Worm (Caenorhabditis elegans) whole organism, early embryonic: ENCODE results near the gene C08F11.13.
"Not testable (repeated sequence)": the region's sequence is repeated elsewhere in the genome, so short reads cannot be mapped to it uniquely, and the experiment has no call there.

Source experiments
- B0310.2 ChIP-seq: sonication (generic microtip); optimal IDR thresholded peaks from 2 replicates; lab custom pipeline; 2016; ENCODE audit warnings: mild to moderate bottlenecking, missing genetic modification characterization, missing compliant biosample characterization
- F13C5.2 ChIP-seq: sonication (generic microtip); optimal IDR thresholded peaks from 2 replicates; lab custom pipeline; 2017; ENCODE audit warnings: mild to moderate bottlenecking, missing genetic modification characterization, inconsistent platforms, missing compliant biosample characterization
- aly-1 ChIP-seq: sonication (generic microtip); optimal IDR thresholded peaks from 2 replicates; lab custom pipeline; 2016; ENCODE audit warnings: missing genetic modification characterization, missing compliant biosample characterization
- ama-1 ChIP-seq: fragments of 150-350 bp; optimal IDR thresholded peaks from 2 replicates; lab custom pipeline; 2014
- ceh-13 ChIP-seq: fragments of 200-800 bp; sonication (Bioruptor generic); optimal IDR thresholded peaks from 2 replicates; lab custom pipeline; 2018; ENCODE audit warnings: mild to moderate bottlenecking, missing genetic modification characterization, missing compliant biosample characterization
- ceh-36 ChIP-seq: sonication (generic microtip); optimal IDR thresholded peaks from 2 replicates; lab custom pipeline; 2016; ENCODE audit warnings: missing genetic modification characterization, inconsistent platforms, missing compliant biosample characterization
- ets-7 ChIP-seq: sonication (generic microtip); optimal IDR thresholded peaks from 2 replicates; lab custom pipeline; 2016; ENCODE audit warnings: missing genotype, missing genetic modification characterization, missing compliant biosample characterization
- flt-1 ChIP-seq: fragments of 200-800 bp; sonication (Bioruptor generic); IDR thresholded peaks from 2 replicates; pipeline ENCODE4 v1.3.6; 2022; ENCODE audit warnings: missing genetic modification characterization, missing compliant biosample characterization
- hmbx-1 ChIP-seq: sonication (generic microtip); optimal IDR thresholded peaks from 2 replicates; lab custom pipeline; 2016; ENCODE audit warnings: mild to moderate bottlenecking, missing genetic modification characterization, missing compliant biosample characterization
- hmg-4 ChIP-seq: fragments of 200-800 bp; sonication (Bioruptor generic); optimal IDR thresholded peaks from 2 replicates; lab custom pipeline; 2018; ENCODE audit warnings: mild to moderate bottlenecking, missing genetic modification characterization, missing compliant biosample characterization
- hnd-1 ChIP-seq: sonication (generic microtip); optimal IDR thresholded peaks from 2 replicates; lab custom pipeline; 2016; ENCODE audit warnings: missing genetic modification characterization, missing compliant biosample characterization
- pes-1 ChIP-seq: fragments of 200-800 bp; sonication (Bioruptor generic); IDR thresholded peaks from 2 replicates; pipeline ENCODE4 v1.3.6; 2022; ENCODE audit warnings: missing genetic modification reagents, missing genetic modification characterization, missing compliant biosample characterization
- scrt-1 ChIP-seq: fragments of 200-800 bp; sonication (Bioruptor generic); IDR thresholded peaks from 2 replicates; pipeline ENCODE4 v1.3.6; 2022; ENCODE audit warnings: missing genetic modification characterization, missing compliant biosample characterization
- sea-1 ChIP-seq: fragments of 200-800 bp; sonication (Bioruptor generic); conservative IDR thresholded peaks from 2 replicates; pipeline ENCODE4 v1.3.6; 2022; ENCODE audit warnings: missing genetic modification characterization, missing compliant biosample characterization
- tbx-11 ChIP-seq: fragments of 200-800 bp; sonication (Bioruptor generic); IDR thresholded peaks from 2 replicates; pipeline ENCODE4 v1.3.6; 2022; ENCODE audit warnings: missing genetic modification characterization, missing compliant biosample characterization
- tbx-37 ChIP-seq: fragments of 200-800 bp; sonication (Bioruptor generic); conservative IDR thresholded peaks from 2 replicates; pipeline ENCODE4 v1.3.6; 2022; ENCODE audit warnings: missing genetic modification reagents, missing genetic modification characterization, missing compliant biosample characterization
- tra-4 ChIP-seq: sonication (generic microtip); optimal IDR thresholded peaks from 2 replicates; lab custom pipeline; 2017; ENCODE audit warnings: missing genetic modification characterization, missing compliant biosample characterization

C08F11.13 gene

ce11 chrIV:13609755-13610154, at the start of gene C08F11.13:
TSS of gene C08F11.13 (minus strand) at chrIV:13609892.
- TF ChIP-seq ets-7 (tag; lab: Kevin White, UChicago): no peak
- TF ChIP-seq aly-1 (tag; lab: Kevin White, UChicago): no peak
- no peak for TF ChIP-seq F13C5.2
- no peak for TF ChIP-seq hmg-4

ce11 chrIV:13659449-13659848, 49.8 kb upstream of the C08F11.13 start, which contains the start of gene Y45F10C.1:
TSS of gene Y45F10C.1 (minus strand) at chrIV:13659549.
- TF ChIP-seq tra-4 (tag; lab: Kevin White, UChicago); F13C5.2; pes-1: not testable (repeated sequence)

ce11 chrIV:13652023-13652422, 42.3 kb upstream of the C08F11.13 start, which contains the start of gene Y45F10C.6:
TSS of gene Y45F10C.6 (plus strand) at chrIV:13652323.
- not testable (repeated sequence) for TF ChIP-seq scrt-1; tra-4 (tag; lab: Kevin White, UChicago); ceh-36 (tag; lab: Kevin White, UChicago)

- not testable (repeated sequence) for TF ChIP-seq ceh-36 (tag; lab: Kevin White, UChicago); hnd-1; tbx-37 (GFP tag; lab: Robert Waterston, UW)
Measured at ce11 chrIV:13651411-13651810, 41.7 kb upstream of the C08F11.13 start, which contains the start of gene C08F11.12. TSS of gene C08F11.12 (minus strand) at chrIV:13651511.

ce11 chrIV:13650238-13650637, 40.5 kb upstream of the C08F11.13 start, which contains the start of gene C08F11.17:
TSS of gene C08F11.17 (minus strand) at chrIV:13650338.
- no peak for TF ChIP-seq hmg-4
- TF ChIP-seq pes-1: no peak
- TF ChIP-seq aly-1 (tag; lab: Kevin White, UChicago): no peak
- TF ChIP-seq F13C5.2: no peak
- TF ChIP-seq flt-1 (GFP tag; lab: Robert Waterston, UW): no peak

- TF ChIP-seq ama-1 (lab: Kevin White, UChicago) (no peak), ets-7 (tag; lab: Kevin White, UChicago) (no peak), ceh-36 (tag; lab: Kevin White, UChicago) (no peak), tbx-37 (GFP tag; lab: Robert Waterston, UW) (no peak), tra-4 (tag; lab: Kevin White, UChicago) (no peak), hmg-4 (no peak), aly-1 (tag; lab: Kevin White, UChicago) (no peak), ceh-13 (GFP tag; lab: Kevin White, UChicago) (no peak), flt-1 (GFP tag; lab: Robert Waterston, UW) (no peak), hmbx-1 (tag; lab: Kevin White, UChicago) (no peak), pes-1 (no peak), F13C5.2 (no peak), scrt-1 (no peak), B0310.2 (tag; lab: Kevin White, UChicago) (no peak)
Measured at ce11 chrIV:13649126-13649525, 39.4 kb upstream of the C08F11.13 start, which contains the start of gene C08F11.10. TSS of gene C08F11.10 (minus strand) at chrIV:13649226.

ce11 chrIV:13647558-13647957, 37.9 kb upstream of the C08F11.13 start, which contains the start of gene ule-4:
TSS of gene ule-4 (minus strand) at chrIV:13647658.
- TF ChIP-seq tbx-37 (GFP tag; lab: Robert Waterston, UW): no peak
- TF ChIP-seq B0310.2 (tag; lab: Kevin White, UChicago): no peak
- TF ChIP-seq sea-1: no peak
- no peak for TF ChIP-seq scrt-1
- no peak for TF ChIP-seq pes-1
- TF ChIP-seq hnd-1: no peak
- no peak for TF ChIP-seq aly-1 (tag; lab: Kevin White, UChicago)
- TF ChIP-seq tbx-11: no peak
- TF ChIP-seq ama-1 (lab: Kevin White, UChicago): no peak
- no peak for TF ChIP-seq hmbx-1 (tag; lab: Kevin White, UChicago)
- no peak for TF ChIP-seq tra-4 (tag; lab: Kevin White, UChicago)
- no peak for TF ChIP-seq flt-1 (GFP tag; lab: Robert Waterston, UW)
- TF ChIP-seq ceh-13 (GFP tag; lab: Kevin White, UChicago): no peak
- no peak for TF ChIP-seq hmg-4
- TF ChIP-seq ceh-36 (tag; lab: Kevin White, UChicago): no peak
- TF ChIP-seq ets-7 (tag; lab: Kevin White, UChicago): no peak
- no peak for TF ChIP-seq F13C5.2

- TF ChIP-seq pes-1: no peak
- TF ChIP-seq tbx-11: no peak
- no peak for TF ChIP-seq flt-1 (GFP tag; lab: Robert Waterston, UW)
- TF ChIP-seq aly-1 (tag; lab: Kevin White, UChicago): no peak
- no peak for TF ChIP-seq scrt-1
Measured at ce11 chrIV:13645823-13646222, 36.1 kb upstream of the C08F11.13 start, which contains the start of gene srz-29. TSS of gene srz-29 (minus strand) at chrIV:13645923.

- TF ChIP-seq sea-1: no peak
Measured at ce11 chrIV:13639027-13639426, 29.3 kb upstream of the C08F11.13 start, which contains the start of gene ugt-22. TSS of gene ugt-22 (plus strand) at chrIV:13639260.
